Worm (Caenorhabditis elegans): ENCODE measurements around the gene atgl-1.

The atgl-1 gene

ce11 chrIII:6447521-6447920, 28.3 kb upstream of the atgl-1 start:
- TF ChIP-seq rpc-1 (optimal IDR thresholded peaks at IDR 0.05) (no peak), rpc-1 (tag; optimal IDR thresholded peaks at IDR 0.05) (no peak), tlf-1 (GFP tag; optimal IDR thresholded peaks at IDR 0.05) (peak; percentile 52), F52B5.7 (tag; optimal IDR thresholded peaks at IDR 0.05) (no peak), egrh-3 (GFP tag; IDR thresholded peaks at IDR 0.05) (no peak), nhr-80 (tag; optimal IDR thresholded peaks at IDR 0.05) (peak; percentile 40), akir-1 (GFP tag; optimal IDR thresholded peaks at IDR 0.05) (no peak), T07F8.4 (tag; optimal IDR thresholded peaks at IDR 0.05) (no peak), hmg-20 (GFP tag; IDR thresholded peaks at IDR 0.05) (no peak), dox-1 (GFP tag; IDR thresholded peaks at IDR 0.05) (0 out of 2 replicates have a peak, but pooled peaks have one; percentile 44), unc-130 (GFP tag; optimal IDR thresholded peaks at IDR 0.05) (no peak), D2030.7 (GFP tag; IDR thresholded peaks at IDR 0.05) (no peak), F22D6.2 (tag; optimal IDR thresholded peaks at IDR 0.05) (peak; percentile 28), attf-6 (GFP tag; IDR thresholded peaks at IDR 0.05) (no peak), C17E4.6 (GFP tag; IDR thresholded peaks at IDR 0.05) (no peak), fkh-3 (tag; optimal IDR thresholded peaks at IDR 0.05) (no peak), B0019.2 (GFP tag; conservative IDR thresholded peaks at IDR 0.05) (no peak), bed-1 (GFP tag; IDR thresholded peaks at IDR 0.05) (no peak), F57C9.4 (tag; optimal IDR thresholded peaks at IDR 0.05) (no peak), ztf-22 (GFP tag; optimal IDR thresholded peaks at IDR 0.05) (no peak), ets-4 (GFP tag; optimal IDR thresholded peaks at IDR 0.05) (no peak), K11D2.4 (GFP tag; IDR thresholded peaks at IDR 0.05) (no peak), K12H6.12 (tag; optimal IDR thresholded peaks at IDR 0.05) (peak; percentile 7), mcd-1 (GFP tag; IDR thresholded peaks at IDR 0.05) (peak; percentile 42), madf-10 (tag; optimal IDR thresholded peaks at IDR 0.05) (no peak), sptf-2 (GFP tag; optimal IDR thresholded peaks at IDR 0.05) (no peak), nfya-2 (GFP tag; IDR thresholded peaks at IDR 0.05) (no peak), mxl-1 (tag; optimal IDR thresholded peaks at IDR 0.05) (peak; percentile 7), ekl-4 (GFP tag; IDR thresholded peaks at IDR 0.05) (no peak), bed-2 (GFP tag; IDR thresholded peaks at IDR 0.05) (no peak), ceh-58 (GFP tag; IDR thresholded peaks at IDR 0.05) (no peak), let-607 (tag; optimal IDR thresholded peaks at IDR 0.05) (peak in 1 of 2 experiments; percentile 33), cebp-2 (GFP tag; IDR thresholded peaks at IDR 0.05) (no peak), ceh-91 (GFP tag; IDR thresholded peaks at IDR 0.05) (no peak), cebp-1 (GFP tag; IDR thresholded peaks at IDR 0.05) (no peak), cebp-1 (tag; optimal IDR thresholded peaks at IDR 0.05) (peak; percentile 58), F23B12.7 (tag; optimal IDR thresholded peaks at IDR 0.05; ENCODE audit: insufficient read depth) (no peak), snpc-1.1 (tag; optimal IDR thresholded peaks at IDR 0.05; ENCODE audit: insufficient read depth) (no peak), ztf-25 (GFP tag; IDR thresholded peaks at IDR 0.05) (no peak), B0336.3 (GFP tag; IDR thresholded peaks at IDR 0.05) (peak; percentile 47; the same call in 1 of the 2 replicates), lin-54 (GFP tag; optimal IDR thresholded peaks at IDR 0.05) (peak; percentile 13), C06A6.2 (GFP tag; conservative IDR thresholded peaks at IDR 0.05) (peak; percentile 57; the same call in 1 of the 2 replicates), mes-4 (tag; optimal IDR thresholded peaks at IDR 0.05) (no peak), ceh-40 (GFP tag; IDR thresholded peaks at IDR 0.05) (no peak), lin-40 (tag; optimal IDR thresholded peaks at IDR 0.05) (peak; percentile 36), sea-2 (GFP tag; IDR thresholded peaks at IDR 0.05) (no peak), hmg-1.2 (GFP tag; IDR thresholded peaks at IDR 0.05) (0 out of 2 replicates have a peak, but pooled peaks have one; percentile 17), Y53G8AR.9 (GFP tag; conservative IDR thresholded peaks at IDR 0.05) (0 out of 2 replicates have a peak, but pooled peaks have one; percentile 35), madf-6 (GFP tag; IDR thresholded peaks at IDR 0.05) (no peak), madf-8 (GFP tag; conservative IDR thresholded peaks at IDR 0.05) (no peak)
